Worm (Caenorhabditis elegans) whole organism, L4 larva: ENCODE measurements around the gene mtp-18.

ENCODE experiments used
- T20F7.1 ChIP-seq: fragments of 200-800 bp; sonication (Bioruptor generic); optimal IDR thresholded peaks from 2 replicates; lab custom pipeline; 2018; ENCODE audit warnings: mild to moderate bottlenecking, missing genetic modification characterization, missing compliant biosample characterization
- Y48G9A.11 ChIP-seq: fragments of 200-800 bp; sonication (Bioruptor generic); IDR thresholded peaks from 2 replicates; pipeline ENCODE4 v1.3.6; 2022; ENCODE audit warnings: missing genetic modification reagents, missing genetic modification characterization, missing compliant biosample characterization
- Y5F2A.4 ChIP-seq: fragments of 200-800 bp; sonication (Bioruptor generic); optimal IDR thresholded peaks from 2 replicates; lab custom pipeline; 2018; ENCODE audit warnings: mild to moderate bottlenecking, missing genetic modification characterization, missing compliant biosample characterization
- ZK546.5 ChIP-seq, 2 experiments: sonication (generic microtip); optimal IDR thresholded peaks; 2 replicates each; lab custom pipeline; 2017; ENCODE audit warnings: missing biosample characterization in 2 of 2, missing genetic modification characterization in 2 of 2
- aha-1 ChIP-seq: fragments of 150-350 bp; peaks from one replicate; lab custom pipeline; 2014; ENCODE audit warnings: missing biosample characterization, missing genetic modification characterization
- ama-1 ChIP-seq: fragments of 150-350 bp; optimal IDR thresholded peaks from 2 replicates; lab custom pipeline; 2014; ENCODE audit warnings: inconsistent platforms, mixed read lengths
- arid-1 ChIP-seq: fragments of 200-800 bp; sonication (Bioruptor generic); conservative IDR thresholded peaks from 2 replicates; pipeline ENCODE4 v1.3.6; 2022; ENCODE audit warnings: missing genetic modification reagents, missing genetic modification characterization, missing compliant biosample characterization
- attf-4 ChIP-seq: sonication (generic microtip); optimal IDR thresholded peaks from 3 replicates; lab custom pipeline; 2017; ENCODE audit warnings: missing biosample characterization, missing genetic modification characterization
- ceh-20 ChIP-seq: fragments of 200-800 bp; sonication (Bioruptor generic); IDR thresholded peaks from 2 replicates; pipeline ENCODE4 v1.3.6; 2022; ENCODE audit warnings: missing genetic modification reagents, missing genetic modification characterization, missing compliant biosample characterization
- ctbp-1 ChIP-seq: fragments of 200-800 bp; sonication (Bioruptor generic); IDR thresholded peaks from 2 replicates; pipeline ENCODE4 v1.3.6; 2022; ENCODE audit warnings: missing genetic modification reagents, missing genetic modification characterization, missing compliant biosample characterization
- daf-8 ChIP-seq: fragments of 200-800 bp; sonication (Bioruptor generic); IDR thresholded peaks from 2 replicates; pipeline ENCODE4 v1.3.6; 2022; ENCODE audit warnings: missing genetic modification characterization, missing compliant biosample characterization
- dmd-6 ChIP-seq: fragments of 200-800 bp; sonication (Bioruptor generic); IDR thresholded peaks from 2 replicates; pipeline ENCODE4 v1.3.6; 2022; ENCODE audit warnings: missing genetic modification reagents, missing genetic modification characterization, missing compliant biosample characterization
- dpl-1 ChIP-seq: fragments of 150-350 bp; optimal IDR thresholded peaks from 2 replicates; lab custom pipeline; 2014; ENCODE audit warnings: missing biosample characterization, missing genetic modification reagents, missing genetic modification characterization
- dve-1 ChIP-seq: sonication (generic microtip); optimal IDR thresholded peaks from 2 replicates; lab custom pipeline; 2017; ENCODE audit warnings: antibody characterized with exemption, mild to moderate bottlenecking, missing genetic modification characterization, missing compliant biosample characterization; ENCODE audit not compliant: insufficient read depth
- gei-8 ChIP-seq: fragments of 200-800 bp; sonication (Bioruptor generic); optimal IDR thresholded peaks from 2 replicates; lab custom pipeline; 2018; ENCODE audit warnings: mild to moderate bottlenecking, missing genetic modification characterization, missing compliant biosample characterization
- hif-1 ChIP-seq, 2 experiments: sonication (generic microtip); optimal IDR thresholded peaks; 2 replicates each; lab custom pipeline; 2016 to 2017; ENCODE audit warnings: missing compliant biosample characterization in 2 of 2, missing genetic modification characterization in 2 of 2, missing genetic modification reagents in 2 of 2, missing genotype in 2 of 2, mild to moderate bottlenecking in 1 of 2
- hlh-11 ChIP-seq: fragments of 200-800 bp; sonication (Bioruptor generic); optimal IDR thresholded peaks from 2 replicates; lab custom pipeline; 2018; ENCODE audit warnings: mild to moderate bottlenecking, missing genetic modification characterization, missing compliant biosample characterization
- hlh-30 ChIP-seq: sonication (generic microtip); optimal IDR thresholded peaks from 2 replicates; lab custom pipeline; 2017; ENCODE audit warnings: antibody characterized with exemption, mild to moderate bottlenecking, missing genetic modification characterization, missing compliant biosample characterization; ENCODE audit not compliant: insufficient read depth
- lsy-2 ChIP-seq, 2 experiments: fragments of 150-350 bp in 1 of 2; sonication (generic microtip) in 1 of 2; optimal IDR thresholded peaks; 2 replicates each; lab custom pipeline; 2014 to 2017; ENCODE audit warnings: missing biosample characterization in 2 of 2, missing genetic modification characterization in 2 of 2
- madf-5 ChIP-seq, 2 experiments: fragments of 200-800 bp; sonication (Bioruptor generic); IDR thresholded peaks; 2 replicates each; pipeline ENCODE4 v1.3.6; 2022; ENCODE audit warnings: missing compliant biosample characterization in 2 of 2, missing genetic modification characterization in 2 of 2
- mdt-29 ChIP-seq: fragments of 200-800 bp; sonication (Bioruptor generic); IDR thresholded peaks from 2 replicates; pipeline ENCODE4 v1.3.6; 2022; ENCODE audit warnings: missing genetic modification reagents, missing genetic modification characterization, missing compliant biosample characterization
- mep-1 ChIP-seq: fragments of 150-350 bp; sonication (generic microtip); optimal IDR thresholded peaks from 3 replicates; lab custom pipeline; 2014; ENCODE audit warnings: missing biosample characterization, missing genetic modification characterization
- mxl-2 ChIP-seq: fragments of 200-800 bp; sonication (Bioruptor generic); conservative IDR thresholded peaks from 2 replicates; pipeline ENCODE4 v1.3.6; 2022; ENCODE audit warnings: missing genetic modification reagents, missing genetic modification characterization, missing compliant biosample characterization
- nhr-111 ChIP-seq: fragments of 200-800 bp; sonication (Bioruptor generic); optimal IDR thresholded peaks from 2 replicates; lab custom pipeline; 2018; ENCODE audit warnings: mild to moderate bottlenecking, missing genetic modification characterization, missing compliant biosample characterization
- nhr-237 ChIP-seq: sonication (generic microtip); optimal IDR thresholded peaks from 2 replicates; lab custom pipeline; 2017; ENCODE audit warnings: missing biosample characterization, missing genetic modification characterization
- nhr-25 ChIP-seq: sonication (generic microtip); optimal IDR thresholded peaks from 2 replicates; lab custom pipeline; 2017; ENCODE audit warnings: missing genetic modification characterization, mild to moderate bottlenecking, missing compliant biosample characterization, antibody characterized with exemption, moderate library complexity, borderline replicate concordance; ENCODE audit not compliant: insufficient read depth
- nhr-6 ChIP-seq: fragments of 150-350 bp; optimal IDR thresholded peaks from 2 replicates; lab custom pipeline; 2014; ENCODE audit warnings: missing biosample characterization, missing genetic modification characterization
- nhr-77 ChIP-seq: fragments of 150-350 bp; optimal IDR thresholded peaks from 2 replicates; lab custom pipeline; 2014; ENCODE audit warnings: missing biosample characterization, missing genetic modification characterization
- php-3 ChIP-seq: fragments of 200-800 bp; sonication (Bioruptor generic); IDR thresholded peaks from 2 replicates; pipeline ENCODE4 v1.3.6; 2022; ENCODE audit warnings: missing genetic modification reagents, missing genetic modification characterization, missing compliant biosample characterization
- pqm-1 ChIP-seq: sonication (generic microtip); optimal IDR thresholded peaks from 2 replicates; lab custom pipeline; 2017; ENCODE audit warnings: missing biosample characterization, missing genetic modification characterization
- skn-1 ChIP-seq: fragments of 150-350 bp; optimal IDR thresholded peaks from 2 replicates; lab custom pipeline; 2014; ENCODE audit warnings: missing biosample characterization, missing genetic modification characterization
- spr-3 ChIP-seq: fragments of 200-800 bp; sonication (Bioruptor generic); optimal IDR thresholded peaks from 2 replicates; lab custom pipeline; 2018; ENCODE audit warnings: mild to moderate bottlenecking, missing genetic modification characterization, missing compliant biosample characterization
- tag-97 ChIP-seq: fragments of 200-800 bp; sonication (Bioruptor generic); IDR thresholded peaks from 2 replicates; pipeline ENCODE4 v1.3.6; 2022; ENCODE audit warnings: missing genetic modification characterization, missing compliant biosample characterization
- unc-62 ChIP-seq, 3 experiments: fragments of 150-350 bp in 1 of 3; sonication (generic microtip); optimal IDR thresholded peaks in 2 of 3; peaks in 1 of 3; 1 replicate in 1 of 3; 2 replicates in 2 of 3; lab custom pipeline; 2014 to 2017; ENCODE audit warnings: missing biosample characterization in 3 of 3, missing genetic modification characterization in 3 of 3, missing genetic modification reagents in 3 of 3, missing genotype in 1 of 3
- zip-11 ChIP-seq: fragments of 200-800 bp; sonication (Bioruptor generic); IDR thresholded peaks from 2 replicates; pipeline ENCODE4 v1.3.6; 2022; ENCODE audit warnings: missing genetic modification characterization, missing compliant biosample characterization
- ztf-11 ChIP-seq: fragments of 150-350 bp; optimal IDR thresholded peaks from 2 replicates; lab custom pipeline; 2014; ENCODE audit warnings: missing biosample characterization, missing genetic modification characterization
- ztf-7 ChIP-seq: fragments of 150-350 bp; optimal IDR thresholded peaks from 2 replicates; lab custom pipeline; 2014; ENCODE audit warnings: missing biosample characterization, missing genetic modification characterization

Gene mtp-18

DNA sequence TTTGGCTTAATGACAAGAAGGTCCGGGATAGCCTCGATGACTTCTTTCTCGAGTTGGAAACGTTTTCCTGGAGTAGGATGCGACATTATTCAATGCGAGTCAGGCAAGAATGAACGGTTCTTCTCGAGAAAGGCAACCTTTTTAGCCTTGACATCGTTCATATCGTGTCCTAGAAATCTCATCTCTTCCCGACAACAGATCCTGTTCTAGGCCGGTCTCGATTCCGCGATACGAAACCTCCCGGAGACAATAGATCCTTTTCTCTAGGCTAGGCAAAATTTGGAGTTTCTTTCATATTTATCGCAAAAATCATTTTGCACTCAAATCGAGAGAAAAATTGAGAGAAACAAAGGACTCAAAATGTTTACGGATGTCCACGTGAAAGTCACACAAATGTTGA lies 32.8 kb upstream of the mtp-18 start, which contains the start of gene rml-3:
Gene rml-3 (minus strand): TSS at position 93 of the 400 bp plus-strand sequence.
- TF ChIP-seq madf-5 (GFP tag; IDR thresholded peaks at IDR 0.05; lab: Robert Waterston, UW) (no peak), dmd-6 (GFP tag; lab: Robert Waterston, UW) (0 out of 2 replicates have a peak, but pooled peaks have one; percentile 14)

ce11 chrX:6235443-6235842 lies 29.2 kb upstream of the mtp-18 start, which contains the start of gene hsp-43:
hsp-43 (minus strand) TSS chrX:6235543.
- TF ChIP-seq unc-62 (GFP tag; optimal IDR thresholded peaks at IDR 0.05 in 1 of 2; lab: Kevin White, UChicago) (no peak), unc-62 (tag; optimal IDR thresholded peaks at IDR 0.05; lab: Kevin White, UChicago) (no peak), nhr-25 (tag; lab: Kevin White, UChicago) (peak; percentile 48)
- TF ChIP-seq, all 104 proteins: peak for 1

DNA sequence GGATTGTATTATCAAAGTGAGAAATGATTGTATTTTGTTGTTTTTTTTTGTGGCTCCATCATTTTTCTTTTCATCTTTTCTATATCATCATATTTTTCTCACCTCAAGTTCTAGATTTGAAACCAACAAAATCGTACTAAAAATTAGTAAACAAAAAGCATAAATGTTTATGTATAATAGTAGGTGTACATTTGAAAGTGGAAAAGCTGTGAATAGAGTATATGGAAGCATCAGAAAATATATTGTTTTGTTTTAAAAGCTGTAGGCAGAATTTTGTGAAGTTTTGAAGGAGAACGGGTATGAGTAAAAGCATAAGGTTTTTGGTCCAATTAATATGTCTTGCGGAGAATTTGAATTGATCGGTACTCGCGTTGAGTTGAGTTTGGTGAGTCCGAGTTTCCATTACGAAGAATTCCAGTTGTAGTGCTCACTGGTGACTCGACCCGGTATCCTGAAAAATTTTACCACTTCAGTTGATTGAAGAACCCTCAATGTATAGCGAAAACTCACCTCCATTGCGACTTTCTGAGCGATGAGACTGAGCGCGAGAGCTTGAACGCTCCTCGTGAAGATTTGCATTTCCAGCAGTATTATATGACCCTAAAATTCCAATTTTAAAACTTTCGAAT lies 26.9 kb upstream of the mtp-18 start, which contains the start of gene C14F11.4:
Gene C14F11.4 (minus strand): TSS at position 51 of the 629 bp plus-strand sequence.
- TF ChIP-seq dmd-6 (GFP tag; lab: Robert Waterston, UW) (no peak), zip-11 (no peak), gei-8 (GFP tag; lab: Kevin White, UChicago) (no peak), ctbp-1 (GFP tag; lab: Robert Waterston, UW) (0 out of 2 replicates have a peak, but pooled peaks have one; percentile 12), pqm-1 (no peak), spr-3 (GFP tag; lab: Kevin White, UChicago) (no peak), tag-97 (no peak), nhr-237 (no peak), php-3 (GFP tag; lab: Robert Waterston, UW) (no peak), T20F7.1 (GFP tag; lab: Kevin White, UChicago) (peak; percentile 16), arid-1 (GFP tag; lab: Robert Waterston, UW) (no peak), aha-1 (tag; lab: Kevin White, UChicago) (peak; percentile 71), mdt-29 (GFP tag; lab: Robert Waterston, UW) (no peak), ztf-7 (tag; lab: Kevin White, UChicago) (no peak), nhr-6 (tag; lab: Kevin White, UChicago) (no peak), Y48G9A.11 (GFP tag; lab: Robert Waterston, UW) (no peak), dve-1 (tag; lab: Kevin White, UChicago) (peak; percentile 27), ama-1 (no peak), nhr-77 (tag; lab: Kevin White, UChicago) (no peak), ztf-11 (tag; lab: Kevin White, UChicago) (no peak)
- TF ChIP-seq, all 104 proteins: peak for 4

DNA sequence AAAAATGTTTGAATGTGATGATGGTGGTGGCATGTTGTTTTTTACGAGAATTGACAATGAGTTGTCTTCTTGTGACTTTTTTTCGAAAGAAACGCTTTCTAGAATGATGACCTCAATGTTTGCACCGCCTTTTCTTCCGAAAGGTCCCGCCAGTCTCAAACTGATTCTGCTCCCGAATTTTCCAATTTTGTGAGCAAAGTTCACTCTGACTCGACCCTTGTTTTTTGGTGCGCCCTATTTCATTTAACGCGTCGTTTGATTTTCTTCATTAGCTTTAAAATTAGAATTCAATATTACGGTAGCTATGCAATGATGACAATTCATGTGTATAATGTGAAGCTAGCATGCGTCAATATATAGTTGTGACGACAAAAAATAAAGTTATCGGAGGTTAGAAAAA lies 24.5 kb upstream of the mtp-18 start, which contains the start of gene lite-1:
Gene lite-1 (minus strand): TSS at position 101 of the 400 bp plus-strand sequence.
- TF ChIP-seq ZK546.5 (tag; optimal IDR thresholded peaks at IDR 0.05; lab: Kevin White, UChicago) (no peak), unc-62 (GFP tag; optimal IDR thresholded peaks at IDR 0.05 in 1 of 2; lab: Kevin White, UChicago) (peak in 1 of 2 experiments; percentile 73), unc-62 (tag; optimal IDR thresholded peaks at IDR 0.05; lab: Kevin White, UChicago) (no peak)

- TF ChIP-seq madf-5 (GFP tag; IDR thresholded peaks at IDR 0.05; lab: Robert Waterston, UW) (no peak), hlh-11 (peak; percentile 21), ceh-20 (0 out of 2 replicates have a peak, but pooled peaks have one; percentile 30), mxl-2 (GFP tag; lab: Robert Waterston, UW) (no peak)
- TF ChIP-seq, all 104 proteins: peak for 2
Observed at ce11 chrX:6224841-6225240, 18.6 kb upstream of the mtp-18 start.

- TF ChIP-seq dpl-1 (GFP tag; lab: Kevin White, UChicago) = no peak
- no peak for TF ChIP-seq Y5F2A.4 (GFP tag; lab: Kevin White, UChicago)
- no peak for TF ChIP-seq ztf-7 (tag; lab: Kevin White, UChicago)
- TF ChIP-seq mep-1 (tag; lab: Kevin White, UChicago) = no peak
- TF ChIP-seq attf-4 (tag; lab: Kevin White, UChicago) = no peak
- no peak for TF ChIP-seq hif-1 (tag; optimal IDR thresholded peaks at IDR 0.05; lab: Kevin White, UChicago)
- TF ChIP-seq nhr-111 (GFP tag; lab: Kevin White, UChicago) = no peak
- TF ChIP-seq hlh-30 (tag; lab: Kevin White, UChicago) = no peak
- TF ChIP-seq daf-8 = no peak
- TF ChIP-seq Y48G9A.11 (GFP tag; lab: Robert Waterston, UW) = no peak
- no peak for TF ChIP-seq aha-1 (tag; lab: Kevin White, UChicago)
- TF ChIP-seq lsy-2 (tag; optimal IDR thresholded peaks at IDR 0.05; lab: Kevin White, UChicago) = no peak
- TF ChIP-seq skn-1 (tag; lab: Kevin White, UChicago) = no peak
- TF ChIP-seq tag-97 = no peak
Observed at ce11 chrX:6221097-6221496, 14.9 kb upstream of the mtp-18 start.
